Worm (Caenorhabditis elegans) whole organism, L3 larva: ENCODE measurements around the gene Y48C3A.12.

Experiments used
- ZK546.5 ChIP-seq: sonication (generic microtip); optimal IDR thresholded peaks from 2 replicates; lab custom pipeline; 2017; ENCODE audit warnings: missing biosample characterization, missing genetic modification characterization
- aly-2 ChIP-seq: fragments of 150-350 bp; optimal IDR thresholded peaks from 2 replicates; lab custom pipeline; 2014; ENCODE audit warnings: missing biosample characterization, missing genetic modification characterization
- ama-1 ChIP-seq: fragments of 150-350 bp; optimal IDR thresholded peaks from 2 replicates; lab custom pipeline; 2018
- ceh-16 ChIP-seq: sonication (generic microtip); optimal IDR thresholded peaks from 2 replicates; lab custom pipeline; 2017; ENCODE audit warnings: missing biosample characterization, missing genetic modification characterization
- ceh-28 ChIP-seq: fragments of 150-350 bp; optimal IDR thresholded peaks from 2 replicates; lab custom pipeline; 2014; ENCODE audit warnings: missing biosample characterization, missing genetic modification reagents, missing genetic modification characterization
- ceh-9 ChIP-seq: sonication (generic microtip); optimal IDR thresholded peaks from 2 replicates; lab custom pipeline; 2018; ENCODE audit warnings: missing biosample characterization, missing genetic modification characterization
- daf-12 ChIP-seq: fragments of 150-350 bp; optimal IDR thresholded peaks from 2 replicates; lab custom pipeline; 2014; ENCODE audit warnings: missing biosample characterization, missing genetic modification reagents, missing genetic modification characterization
- elt-3 ChIP-seq, 3 experiments: fragments of 150-350 bp in 1 of 3; sonication (generic microtip) in 2 of 3; optimal IDR thresholded peaks; 2 replicates in 2 of 3; 4 replicates in 1 of 3; lab custom pipeline; 2014 to 2017; ENCODE audit warnings: missing biosample characterization in 3 of 3, missing genetic modification characterization in 3 of 3
- eor-1 ChIP-seq, 2 experiments: fragments of 150-350 bp; optimal IDR thresholded peaks; 2 replicates each; lab custom pipeline; 2014 to 2018; ENCODE audit warnings: missing biosample characterization in 2 of 2, missing genetic modification characterization in 2 of 2
- fkh-10 ChIP-seq: sonication (generic microtip); optimal IDR thresholded peaks from 2 replicates; lab custom pipeline; 2017; ENCODE audit warnings: missing biosample characterization, missing genetic modification reagents, missing genetic modification characterization
- fkh-2 ChIP-seq: fragments of 150-350 bp; optimal IDR thresholded peaks from 2 replicates; lab custom pipeline; 2014; ENCODE audit warnings: missing biosample characterization, missing genetic modification reagents, missing genetic modification characterization
- fos-1 ChIP-seq: fragments of 150-350 bp; optimal IDR thresholded peaks from 2 replicates; lab custom pipeline; 2014; ENCODE audit warnings: missing biosample characterization, missing genetic modification characterization
- hmg-11 ChIP-seq: sonication (generic microtip); optimal IDR thresholded peaks from 2 replicates; lab custom pipeline; 2016; ENCODE audit warnings: missing genetic modification characterization, missing compliant biosample characterization
- jun-1 ChIP-seq: fragments of 150-350 bp; optimal IDR thresholded peaks from 2 replicates; lab custom pipeline; 2014; ENCODE audit warnings: missing biosample characterization, missing genetic modification reagents, missing genetic modification characterization
- lin-15B ChIP-seq: fragments of 150-350 bp; optimal IDR thresholded peaks from 2 replicates; lab custom pipeline; 2014; ENCODE audit warnings: missing biosample characterization, missing genetic modification characterization
- lin-39 ChIP-seq: fragments of 150-350 bp; optimal IDR thresholded peaks from 2 replicates; lab custom pipeline; 2018; ENCODE audit warnings: missing biosample characterization, missing genetic modification reagents, missing genetic modification characterization
- mdl-1 ChIP-seq: fragments of 150-350 bp; optimal IDR thresholded peaks from 2 replicates; lab custom pipeline; 2014; ENCODE audit warnings: missing biosample characterization, missing genetic modification characterization
- mml-1 ChIP-seq: fragments of 150-350 bp; sonication (generic microtip); optimal IDR thresholded peaks from 3 replicates; lab custom pipeline; 2014; ENCODE audit warnings: missing biosample characterization, missing genetic modification characterization
- nhr-11 ChIP-seq: fragments of 150-350 bp; optimal IDR thresholded peaks from 2 replicates; lab custom pipeline; 2014; ENCODE audit warnings: missing biosample characterization, missing genetic modification characterization
- nhr-23 ChIP-seq: fragments of 150-350 bp; optimal IDR thresholded peaks from 2 replicates; lab custom pipeline; 2014; ENCODE audit warnings: missing biosample characterization, missing genetic modification reagents, missing genetic modification characterization
- nhr-237 ChIP-seq: fragments of 150-350 bp; optimal IDR thresholded peaks from 2 replicates; lab custom pipeline; 2014; ENCODE audit warnings: missing biosample characterization, missing genetic modification characterization
- nhr-25 ChIP-seq: sonication (generic microtip); optimal IDR thresholded peaks from 2 replicates; lab custom pipeline; 2017; ENCODE audit warnings: missing biosample characterization, missing genetic modification characterization
- nhr-43 ChIP-seq: sonication (generic microtip); optimal IDR thresholded peaks from 2 replicates; lab custom pipeline; 2016; ENCODE audit warnings: mild to moderate bottlenecking, missing genetic modification characterization, missing compliant biosample characterization; ENCODE audit not compliant: poor library complexity, severe bottlenecking
- nhr-76 ChIP-seq: fragments of 150-350 bp; sonication (generic microtip); optimal IDR thresholded peaks from 5 replicates; lab custom pipeline; 2014; ENCODE audit warnings: missing biosample characterization, missing genetic modification characterization
- pqm-1 ChIP-seq: fragments of 150-350 bp; optimal IDR thresholded peaks from 2 replicates; lab custom pipeline; 2017; ENCODE audit warnings: missing biosample characterization, missing genetic modification characterization, inconsistent platforms
- sea-2 ChIP-seq: fragments of 150-350 bp; sonication (generic microtip); optimal IDR thresholded peaks from 4 replicates; lab custom pipeline; 2014; ENCODE audit warnings: missing biosample characterization, missing genetic modification reagents, missing genetic modification characterization
- snpc-4 ChIP-seq: fragments of 150-350 bp; optimal IDR thresholded peaks from 2 replicates; lab custom pipeline; 2014; ENCODE audit warnings: missing biosample characterization, missing genetic modification characterization
- unc-39 ChIP-seq: sonication (generic microtip); optimal IDR thresholded peaks from 4 replicates; lab custom pipeline; 2017; ENCODE audit warnings: missing biosample characterization, missing genetic modification characterization
- ztf-11 ChIP-seq: fragments of 150-350 bp; optimal IDR thresholded peaks from 2 replicates; lab custom pipeline; 2014; ENCODE audit warnings: missing biosample characterization, missing genetic modification characterization

Y48C3A.12 gene

DNA sequence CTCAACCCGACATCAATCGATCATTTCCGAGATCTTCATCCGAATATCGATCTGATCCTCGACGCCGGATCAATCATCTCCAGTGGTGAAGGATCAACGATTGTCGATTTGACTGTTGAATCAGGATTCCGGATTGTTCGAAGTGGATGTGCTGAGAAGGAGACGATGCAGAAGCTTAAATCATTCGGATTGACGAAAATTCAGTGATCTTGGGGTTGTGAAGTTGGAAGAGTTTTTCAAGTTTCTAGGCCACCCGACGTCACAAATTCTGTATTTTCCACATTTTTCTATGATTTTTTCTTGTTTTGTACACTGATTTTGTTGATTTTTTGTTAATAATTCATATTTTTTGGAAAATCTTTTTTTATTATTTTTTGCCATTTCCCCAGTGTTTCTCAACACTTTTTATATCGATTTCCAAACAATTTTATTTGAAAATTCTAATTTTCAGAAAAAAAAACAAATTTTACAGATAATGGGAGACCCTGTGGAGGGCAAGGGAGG is 38.4 kb downstream of the Y48C3A.12 start, which contains the start of gene Y48E1C.1:
Gene Y48E1C.1, plus strand, starts transcription at position 454 of the 504 bp plus-strand sequence.
- TF ChIP-seq nhr-76 (tag; lab: Kevin White, UChicago): no peak
- no peak for TF ChIP-seq nhr-11 (tag; lab: Kevin White, UChicago)
- no peak for TF ChIP-seq nhr-23
- TF ChIP-seq ama-1 (lab: Kevin White, UChicago): no peak
- no peak for TF ChIP-seq snpc-4
- no peak for TF ChIP-seq fkh-10 (GFP tag; lab: Kevin White, UChicago)
- TF ChIP-seq daf-12 (tag; lab: Kevin White, UChicago): no peak
- TF ChIP-seq jun-1 (tag; lab: Kevin White, UChicago): no peak
- no peak for TF ChIP-seq nhr-237 (tag; lab: Kevin White, UChicago)
- no peak for TF ChIP-seq pqm-1 (tag; lab: Kevin White, UChicago)
- TF ChIP-seq lin-39 (tag; lab: Kevin White, UChicago): no peak
- no peak for TF ChIP-seq mml-1 (tag; lab: Kevin White, UChicago)
- no peak for TF ChIP-seq nhr-25 (tag; lab: Kevin White, UChicago)
- TF ChIP-seq ceh-16 (tag; lab: Kevin White, UChicago): no peak
- TF ChIP-seq unc-39 (tag; lab: Kevin White, UChicago): no peak
- no peak for TF ChIP-seq aly-2

DNA sequence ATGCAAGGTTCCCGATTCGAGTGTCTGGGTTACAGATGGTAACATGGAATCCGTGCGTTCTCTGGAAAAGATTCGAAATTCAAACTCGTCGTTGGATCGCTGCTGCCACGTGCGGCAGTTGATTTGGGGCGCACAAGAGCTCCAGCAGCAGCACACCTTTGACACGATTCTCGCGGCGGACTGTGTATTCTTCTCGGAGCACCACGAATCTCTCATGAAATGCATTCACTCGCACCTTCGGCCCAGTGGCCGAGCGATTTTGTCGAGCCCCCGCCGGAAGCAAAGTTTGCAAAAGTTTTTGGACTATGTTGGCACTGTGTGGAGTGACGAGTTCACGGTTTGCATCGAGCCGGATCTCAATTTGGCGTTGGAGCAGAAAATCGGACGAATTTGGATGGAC is 40.3 kb downstream of the Y48C3A.12 start:
- TF ChIP-seq jun-1 (tag; lab: Kevin White, UChicago) (no peak), fos-1 (tag; lab: Kevin White, UChicago) (no peak), sea-2 (GFP tag; lab: Kevin White, UChicago) (no peak), ama-1 (lab: Kevin White, UChicago) (no peak), fkh-10 (GFP tag; lab: Kevin White, UChicago) (no peak), elt-3 (tag; optimal IDR thresholded peaks at IDR 0.05; lab: Kevin White, UChicago) (no peak), mdl-1 (tag; lab: Kevin White, UChicago) (no peak), fkh-2 (tag; lab: Kevin White, UChicago) (no peak), nhr-23 (no peak), lin-15B (no peak), eor-1 (tag; optimal IDR thresholded peaks at IDR 0.05; lab: Kevin White, UChicago) (no peak), hmg-11 (tag; lab: Kevin White, UChicago) (no peak), ZK546.5 (tag; lab: Kevin White, UChicago) (no peak), pqm-1 (tag; lab: Kevin White, UChicago) (no peak), ceh-28 (tag; lab: Kevin White, UChicago) (no peak), unc-39 (tag; lab: Kevin White, UChicago) (no peak), mml-1 (tag; lab: Kevin White, UChicago) (no peak)
- TF ChIP-seq, all 47 proteins: peak for 0

DNA sequence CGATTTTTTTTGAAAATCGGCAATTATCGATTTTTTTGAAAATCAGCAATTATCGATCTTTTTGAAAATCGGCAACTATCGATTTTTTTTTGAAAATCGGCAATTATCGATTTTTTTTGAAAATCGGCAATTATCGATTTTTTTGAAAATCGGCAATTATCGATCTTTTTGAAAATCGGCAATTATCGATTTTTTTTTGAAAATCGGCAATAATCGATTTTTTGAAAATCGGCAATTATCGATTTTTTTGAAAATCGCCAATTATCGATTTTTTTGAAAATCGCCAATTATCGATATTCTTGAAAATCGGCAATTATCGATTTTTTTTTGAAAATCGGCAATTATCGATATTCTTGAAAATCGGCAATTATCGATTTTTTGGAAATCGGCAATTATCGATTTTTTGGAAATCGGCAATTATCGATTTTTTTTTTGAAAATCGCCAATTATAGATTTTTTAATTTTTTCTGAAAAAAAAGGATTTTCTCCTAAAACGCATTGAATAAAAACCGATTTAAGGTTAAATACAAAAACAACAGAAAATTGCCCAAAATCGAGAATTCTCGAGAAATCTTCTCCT is 41.3 kb downstream of the Y48C3A.12 start:
- no peak for TF ChIP-seq elt-3 (tag; optimal IDR thresholded peaks at IDR 0.05; lab: Kevin White, UChicago)
- no peak for TF ChIP-seq ztf-11 (tag; lab: Kevin White, UChicago)
- TF ChIP-seq ceh-9 (tag; lab: Kevin White, UChicago): no peak
- peak; percentile 99 for TF ChIP-seq ceh-28 (tag; lab: Kevin White, UChicago)

DNA sequence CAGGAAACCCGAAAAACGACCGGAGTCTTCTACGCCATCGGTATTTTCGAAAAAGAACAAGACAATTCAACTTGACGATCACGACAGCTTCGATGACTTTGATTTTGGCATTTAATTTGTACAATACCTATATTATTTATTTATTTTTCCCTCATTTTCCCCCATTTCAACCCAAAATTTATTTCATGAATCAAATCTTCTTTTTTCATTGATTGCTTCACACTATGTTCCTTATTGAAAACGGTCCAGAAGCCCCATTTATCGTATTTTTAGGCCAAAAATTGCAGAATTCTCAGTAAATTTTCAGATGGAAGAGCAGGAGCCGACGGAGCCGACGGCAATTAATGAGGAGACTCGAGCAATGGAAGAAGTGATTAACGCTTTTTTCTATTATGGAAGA is 48.0 kb downstream of the Y48C3A.12 start, which contains the start of gene Y48E1C.2:
Gene Y48E1C.2, plus strand, starts transcription at position 301 of the 400 bp plus-strand sequence.
- TF ChIP-seq nhr-43 (tag; lab: Kevin White, UChicago) (no peak), jun-1 (tag; lab: Kevin White, UChicago) (no peak)

DNA sequence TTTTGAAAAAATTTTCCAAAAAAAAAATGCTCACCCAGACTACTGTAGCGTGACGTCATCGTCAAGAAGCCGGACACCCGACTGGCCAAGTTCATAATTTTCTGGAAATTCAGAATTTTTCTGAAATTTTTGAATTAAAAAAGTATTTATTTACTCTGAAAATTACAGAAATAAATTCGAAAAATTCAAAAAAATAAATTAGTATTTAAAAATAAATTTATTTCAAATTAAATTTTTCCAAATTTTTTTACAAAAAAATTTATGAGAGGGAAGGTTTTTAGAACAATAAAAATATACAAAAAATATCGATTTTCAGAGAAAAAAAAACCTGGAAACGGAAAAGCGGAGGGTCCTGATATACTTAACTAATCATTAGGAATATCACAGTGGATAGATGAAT is 60.5 kb downstream of the Y48C3A.12 start, which contains the start of gene Y48E1C.4:
Gene Y48E1C.4, minus strand, starts transcription at position 101 of the 400 bp plus-strand sequence.
- TF ChIP-seq unc-39 (tag; lab: Kevin White, UChicago) (no peak), daf-12 (tag; lab: Kevin White, UChicago) (no peak), nhr-25 (tag; lab: Kevin White, UChicago) (no peak), sea-2 (GFP tag; lab: Kevin White, UChicago) (no peak), jun-1 (tag; lab: Kevin White, UChicago) (no peak), ama-1 (lab: Kevin White, UChicago) (no peak)
